Worm (Caenorhabditis elegans): ENCODE data around the gene C34D10.1.

The C34D10.1 gene

ce11 chrX:8014407-8015003 lies 14.8 kb upstream of the C34D10.1 start, which contains the start of gene unk-1:
TSS of gene unk-1 (plus strand) at chrX:8014983.
- TF ChIP-seq alr-1 (tag; optimal IDR thresholded peaks at IDR 0.05): no peak
- peak; percentile 27 for TF ChIP-seq fos-1 (tag; optimal IDR thresholded peaks at IDR 0.05)
- TF ChIP-seq crh-2 (tag; optimal IDR thresholded peaks at IDR 0.05): peak; percentile 13
- TF ChIP-seq skn-1 (tag; optimal IDR thresholded peaks at IDR 0.05): peak; percentile 17

- TF ChIP-seq gmeb-1 (tag; optimal IDR thresholded peaks at IDR 0.05) (no peak), nhr-129 (tag; optimal IDR thresholded peaks at IDR 0.05) (peak; percentile 43), unc-55 (GFP tag; optimal IDR thresholded peaks at IDR 0.05) (peak; percentile 21), C34F6.9 (tag; optimal IDR thresholded peaks at IDR 0.05) (peak; percentile 17), ceh-82 (tag; optimal IDR thresholded peaks at IDR 0.05) (no peak)
Observed at ce11 chrX:8015889-8016288, 13.4 kb upstream of the C34D10.1 start.

- TF ChIP-seq Y55F3AM.14 (GFP tag; optimal IDR thresholded peaks at IDR 0.05): peak; percentile 85
- TF ChIP-seq lin-13 (GFP tag; optimal IDR thresholded peaks at IDR 0.05): peak; percentile 4
- no peak for TF ChIP-seq blmp-1 (tag; optimal IDR thresholded peaks at IDR 0.05; ENCODE audit: insufficient read depth)
- peak; percentile 50 for TF ChIP-seq C34F6.9 (tag; optimal IDR thresholded peaks at IDR 0.05)
- TF ChIP-seq dmd-4 (tag; optimal IDR thresholded peaks at IDR 0.05): no peak
- no peak for TF ChIP-seq sma-3 (GFP tag; optimal IDR thresholded peaks at IDR 0.05)
- TF ChIP-seq lin-11 (tag; optimal IDR thresholded peaks at IDR 0.05): peak; percentile 60
- no peak for TF ChIP-seq nhr-11 (tag; optimal IDR thresholded peaks at IDR 0.05)
- TF ChIP-seq nhr-129 (tag; optimal IDR thresholded peaks at IDR 0.05): peak; percentile 38
- TF ChIP-seq unc-39 (tag; optimal IDR thresholded peaks at IDR 0.05): no peak
- peak in 1 of 2 experiments; percentile 25 for TF ChIP-seq mdl-1 (tag; optimal IDR thresholded peaks at IDR 0.05)
- TF ChIP-seq unc-55 (GFP tag; optimal IDR thresholded peaks at IDR 0.05): peak; percentile 42
- no peak for TF ChIP-seq unc-62 (GFP tag; optimal IDR thresholded peaks at IDR 0.05)
- TF ChIP-seq lin-39 (tag; optimal IDR thresholded peaks at IDR 0.05): no peak
- TF ChIP-seq zag-1 (tag; optimal IDR thresholded peaks at IDR 0.05): peak; percentile 15
- TF ChIP-seq snpc-4 (tag; optimal IDR thresholded peaks at IDR 0.05): no peak
- TF ChIP-seq ceh-82 (tag; optimal IDR thresholded peaks at IDR 0.05): no peak
- TF ChIP-seq F13H6.1 (tag; optimal IDR thresholded peaks at IDR 0.05): peak; percentile 43
- TF ChIP-seq skn-1 (tag; optimal IDR thresholded peaks at IDR 0.05): no peak
- TF ChIP-seq sma-9 (GFP tag; optimal IDR thresholded peaks at IDR 0.05): peak; percentile 40
- no peak for TF ChIP-seq sma-9 (tag; optimal IDR thresholded peaks at IDR 0.05)
- peak in 1 of 2 experiments; percentile 33 for TF ChIP-seq lsy-2 (tag; optimal IDR thresholded peaks at IDR 0.05)
- TF ChIP-seq ZK546.5 (tag; optimal IDR thresholded peaks at IDR 0.05): no peak
- no peak for TF ChIP-seq ztf-4 (tag; optimal IDR thresholded peaks at IDR 0.05)
- no peak for TF ChIP-seq ceh-16 (tag; optimal IDR thresholded peaks at IDR 0.05)
- TF ChIP-seq sem-4 (tag; optimal IDR thresholded peaks at IDR 0.05): no peak
Observed at ce11 chrX:8017305-8017704, 12.0 kb upstream of the C34D10.1 start.

- peak; percentile 3 for TF ChIP-seq sma-3 (GFP tag; optimal IDR thresholded peaks at IDR 0.05)
- TF ChIP-seq nhr-12 (tag; optimal IDR thresholded peaks at IDR 0.05): no peak
Observed at ce11 chrX:8017759-8018158, 11.5 kb upstream of the C34D10.1 start, which contains the start of gene C34D10.5. TSS of gene C34D10.5 (plus strand) at chrX:8018027.

ce11 chrX:8018441-8018840 lies 10.8 kb upstream of the C34D10.1 start:
- TF ChIP-seq lin-13 (GFP tag; optimal IDR thresholded peaks at IDR 0.05): no peak
- peak; percentile 0 for TF ChIP-seq sma-3 (GFP tag; optimal IDR thresholded peaks at IDR 0.05)
- no peak for TF ChIP-seq ztf-1 (GFP tag; conservative IDR thresholded peaks at IDR 0.05)
- no peak for TF ChIP-seq lin-39 (tag; optimal IDR thresholded peaks at IDR 0.05)
- TF ChIP-seq nhr-23 (tag; optimal IDR thresholded peaks at IDR 0.05): no peak
- no peak for TF ChIP-seq fos-1 (tag; optimal IDR thresholded peaks at IDR 0.05)
- TF ChIP-seq peb-1 (tag; optimal IDR thresholded peaks at IDR 0.05): no peak
- TF ChIP-seq nhr-237 (tag; optimal IDR thresholded peaks at IDR 0.05): no peak
- no peak for TF ChIP-seq aly-2 (tag; optimal IDR thresholded peaks at IDR 0.05)
- no peak for TF ChIP-seq alr-1 (tag; optimal IDR thresholded peaks at IDR 0.05)
- TF ChIP-seq sem-4 (tag; optimal IDR thresholded peaks at IDR 0.05): no peak
- no peak for TF ChIP-seq C34F6.9 (tag; optimal IDR thresholded peaks at IDR 0.05)
- TF ChIP-seq nhr-10 (tag; optimal IDR thresholded peaks at IDR 0.05): no peak
- no peak for TF ChIP-seq nhr-21 (tag; optimal IDR thresholded peaks at IDR 0.05)
- TF ChIP-seq ztf-11 (tag; optimal IDR thresholded peaks at IDR 0.05): no peak
- no peak for TF ChIP-seq ceh-16 (tag; optimal IDR thresholded peaks at IDR 0.05)
- TF ChIP-seq ztf-4 (tag; optimal IDR thresholded peaks at IDR 0.05): no peak
- TF ChIP-seq unc-39 (tag; optimal IDR thresholded peaks at IDR 0.05): no peak
- TF ChIP-seq crh-2 (tag; optimal IDR thresholded peaks at IDR 0.05): no peak
- TF ChIP-seq nhr-129 (tag; optimal IDR thresholded peaks at IDR 0.05): peak; percentile 85
- TF ChIP-seq F13H6.1 (tag; optimal IDR thresholded peaks at IDR 0.05): peak; percentile 24
- TF ChIP-seq unc-62 (GFP tag; optimal IDR thresholded peaks at IDR 0.05): no peak
- no peak for TF ChIP-seq mab-5 (tag; optimal IDR thresholded peaks at IDR 0.05)
- TF ChIP-seq lin-11 (tag; optimal IDR thresholded peaks at IDR 0.05): no peak
- TF ChIP-seq zag-1 (tag; optimal IDR thresholded peaks at IDR 0.05): no peak
- no peak for TF ChIP-seq nhr-11 (tag; optimal IDR thresholded peaks at IDR 0.05)
- TF ChIP-seq lsy-2 (tag; optimal IDR thresholded peaks at IDR 0.05): peak in 1 of 2 experiments; percentile 1
- TF ChIP-seq dmd-4 (tag; optimal IDR thresholded peaks at IDR 0.05): no peak
- TF ChIP-seq mbf-1 (tag; optimal IDR thresholded peaks at IDR 0.05): no peak
- no peak for TF ChIP-seq egl-27 (tag; optimal IDR thresholded peaks at IDR 0.05)
- TF ChIP-seq blmp-1 (tag; optimal IDR thresholded peaks at IDR 0.05; ENCODE audit: insufficient read depth): no peak
